Fruit fly (Drosophila melanogaster) whole organism, embryonic: Measurements from ENCODE around the gene CG5225.

Experiments
- ATbp ChIP-seq: fragments of 200-800 bp; sonication (Bioruptor generic); optimal IDR thresholded peaks from 2 replicates; lab custom pipeline; 2017; ENCODE audit warnings: missing biosample characterization, mild to moderate bottlenecking, missing genetic modification characterization, missing genetic modification reagents
- CG11695 ChIP-seq: fragments of 200-800 bp; sonication (Bioruptor generic); IDR thresholded peaks from 3 replicates; pipeline ENCODE4 v1.3.6; 2022; ENCODE audit warnings: missing biosample characterization, missing genetic modification characterization
- CG12104 ChIP-seq: fragments of 200-800 bp; sonication (Bioruptor generic); optimal IDR thresholded peaks from 3 replicates; lab custom pipeline; 2016; ENCODE audit warnings: missing biosample characterization, missing genetic modification characterization
- CG15514 ChIP-seq: fragments of 200-800 bp; sonication (Bioruptor generic); optimal IDR thresholded peaks from 3 replicates; lab custom pipeline; 2017; ENCODE audit warnings: missing biosample characterization, missing genetic modification characterization, mild to moderate bottlenecking, moderate library complexity, missing genetic modification reagents
- CG15601 ChIP-seq: fragments of 200-800 bp; sonication (Bioruptor generic); optimal IDR thresholded peaks from 3 replicates; lab custom pipeline; 2019; ENCODE audit warnings: missing biosample characterization, mild to moderate bottlenecking, missing genetic modification characterization, moderate library complexity
- CG17186 ChIP-seq: fragments of 200-800 bp; sonication (Bioruptor generic); optimal IDR thresholded peaks from 3 replicates; lab custom pipeline; 2017; ENCODE audit warnings: missing biosample characterization, missing genetic modification reagents, missing genetic modification characterization
- CG17568 ChIP-seq: fragments of 200-800 bp; sonication (Bioruptor generic); optimal IDR thresholded peaks from 2 replicates; lab custom pipeline; 2018; ENCODE audit warnings: missing biosample characterization, mild to moderate bottlenecking, missing genetic modification characterization, moderate library complexity
- CG17829 ChIP-seq: fragments of 200-800 bp; optimal IDR thresholded peaks from 2 replicates; lab custom pipeline; 2019; ENCODE audit warnings: missing biosample characterization, mild to moderate bottlenecking, missing genetic modification characterization, moderate library complexity
- CG2120 ChIP-seq: fragments of 200-800 bp; sonication (Bioruptor generic); optimal IDR thresholded peaks from 3 replicates; lab custom pipeline; 2016; ENCODE audit warnings: missing biosample characterization, missing genetic modification characterization
- CG2202 ChIP-seq: fragments of 200-800 bp; sonication (Bioruptor generic); optimal IDR thresholded peaks from 2 replicates; lab custom pipeline; 2018; ENCODE audit warnings: missing biosample characterization, mild to moderate bottlenecking, missing genetic modification characterization
- CG34224 ChIP-seq: fragments of 200-800 bp; sonication (Bioruptor generic); IDR thresholded peaks from 3 replicates; pipeline ENCODE4 v1.3.6; 2022; ENCODE audit warnings: missing biosample characterization, missing genetic modification characterization; ENCODE audit not compliant: partially characterized antibody
- CG4328 ChIP-seq: fragments of 200-800 bp; sonication (Bioruptor generic); optimal IDR thresholded peaks from 3 replicates; lab custom pipeline; 2017; ENCODE audit warnings: missing biosample characterization, missing genetic modification reagents, missing genetic modification characterization
- CG7271 ChIP-seq: fragments of 200-800 bp; sonication (Bioruptor generic); optimal IDR thresholded peaks from 2 replicates; lab custom pipeline; 2018; ENCODE audit warnings: missing biosample characterization, mild to moderate bottlenecking, missing genetic modification characterization, moderate library complexity
- CG8290 ChIP-seq, 3 experiments: fragments of 200-800 bp; sonication (Bioruptor generic); optimal IDR thresholded peaks; 2 replicates each; lab custom pipeline; 2016 to 2019; ENCODE audit warnings: missing biosample characterization in 3 of 3, missing genetic modification characterization in 3 of 3, mild to moderate bottlenecking in 2 of 3, moderate library complexity in 1 of 3
- D19B ChIP-seq: fragments of 200-800 bp; sonication (Bioruptor generic); optimal IDR thresholded peaks from 2 replicates; lab custom pipeline; 2017; ENCODE audit warnings: missing biosample characterization, mild to moderate bottlenecking, missing genetic modification characterization
- Doc3 ChIP-seq: fragments of 200-800 bp; sonication (Bioruptor generic); IDR thresholded peaks from 3 replicates; pipeline ENCODE4 v1.3.6; 2022; ENCODE audit warnings: missing biosample characterization, missing genetic modification characterization; ENCODE audit not compliant: partially characterized antibody
- Drgx ChIP-seq: fragments of 200-800 bp; sonication (Bioruptor generic); IDR thresholded peaks from 2 replicates; pipeline ENCODE4 v1.3.6; 2022; ENCODE audit warnings: missing biosample characterization, missing genetic modification characterization
- Fer1 ChIP-seq: fragments of 200-800 bp; sonication (Bioruptor generic); optimal IDR thresholded peaks from 2 replicates; lab custom pipeline; 2017; ENCODE audit warnings: missing biosample characterization, mild to moderate bottlenecking, missing genetic modification characterization
- Gsc ChIP-seq: fragments of 200-800 bp; sonication (Bioruptor generic); IDR thresholded peaks from 2 replicates; pipeline ENCODE4 v1.3.6; 2022; ENCODE audit warnings: missing biosample characterization, missing genetic modification characterization
- HLH3B ChIP-seq: fragments of 200-800 bp; sonication (Bioruptor generic); IDR thresholded peaks from 2 replicates; pipeline ENCODE4 v1.3.6; 2022; ENCODE audit warnings: missing biosample characterization, missing genetic modification characterization
- HLHmδ ChIP-seq: fragments of 200-800 bp; sonication (Bioruptor generic); optimal IDR thresholded peaks from 2 replicates; lab custom pipeline; 2018; ENCODE audit warnings: missing biosample characterization, mild to moderate bottlenecking, missing genetic modification characterization, moderate library complexity
- Hey ChIP-seq: fragments of 200-800 bp; sonication (Bioruptor generic); optimal IDR thresholded peaks from 3 replicates; lab custom pipeline; 2018; ENCODE audit warnings: missing biosample characterization, mild to moderate bottlenecking, missing genetic modification characterization
- Hr78 ChIP-seq, 2 experiments: fragments of 200-800 bp in 1 of 2; fragments of >200 bp in 1 of 2; sonication (Bioruptor generic) in 1 of 2; optimal IDR thresholded peaks; 2 replicates each; lab custom pipeline; 2017 to 2019; ENCODE audit warnings: missing biosample characterization in 2 of 2, missing genetic modification characterization in 2 of 2, mild to moderate bottlenecking in 1 of 2, moderate library complexity in 1 of 2
- Kr ChIP-seq: fragments of 200-800 bp; sonication (Bioruptor generic); optimal IDR thresholded peaks from 2 replicates; lab custom pipeline; 2017; ENCODE audit warnings: missing biosample characterization, mild to moderate bottlenecking, missing genetic modification characterization
- Myb ChIP-seq: fragments of 200-800 bp; sonication (Bioruptor generic); optimal IDR thresholded peaks from 2 replicates; lab custom pipeline; 2016; ENCODE audit warnings: missing biosample characterization, missing genetic modification characterization
- NC2α ChIP-seq: fragments of 200-800 bp; sonication (Bioruptor generic); optimal IDR thresholded peaks from 2 replicates; lab custom pipeline; 2016; ENCODE audit warnings: missing biosample characterization, missing genetic modification characterization
- NK7.1 ChIP-seq: fragments of 200-800 bp; sonication (Bioruptor generic); optimal IDR thresholded peaks from 3 replicates; lab custom pipeline; 2016; ENCODE audit warnings: missing biosample characterization, missing genetic modification characterization
- Pdp1 ChIP-seq, 2 experiments: fragments of 200-800 bp; sonication (Bioruptor generic); optimal IDR thresholded peaks; 3 replicates each; lab custom pipeline; 2016; ENCODE audit warnings: missing biosample characterization in 2 of 2, missing genetic modification characterization in 2 of 2, mild to moderate bottlenecking in 1 of 2, moderate library complexity in 1 of 2
- Spps ChIP-seq: fragments of 200-800 bp; sonication (Bioruptor generic); optimal IDR thresholded peaks from 2 replicates; lab custom pipeline; 2018; ENCODE audit warnings: missing biosample characterization, mild to moderate bottlenecking, missing genetic modification characterization
- bab2 ChIP-seq: fragments of 200-800 bp; sonication (Bioruptor generic); optimal IDR thresholded peaks from 2 replicates; lab custom pipeline; 2016; ENCODE audit warnings: missing biosample characterization, missing genetic modification characterization
- eve ChIP-seq, 2 experiments: fragments of >200 bp; optimal IDR thresholded peaks; 2 replicates each; lab custom pipeline; 2017; ENCODE audit warnings: missing biosample characterization in 2 of 2, missing genetic modification characterization in 2 of 2
- gfzf ChIP-seq: fragments of 200-800 bp; sonication (Bioruptor generic); optimal IDR thresholded peaks from 2 replicates; lab custom pipeline; 2016; ENCODE audit warnings: missing biosample characterization, mild to moderate bottlenecking, missing genetic modification characterization, moderate library complexity
- jumu ChIP-seq: fragments of 200-800 bp; sonication (Bioruptor generic); optimal IDR thresholded peaks from 3 replicates; lab custom pipeline; 2016; ENCODE audit warnings: missing biosample characterization, missing genetic modification characterization
- kay ChIP-seq: fragments of 200-800 bp; sonication (Bioruptor generic); optimal IDR thresholded peaks from 2 replicates; lab custom pipeline; 2016; ENCODE audit warnings: missing biosample characterization, missing genetic modification characterization
- klu ChIP-seq: fragments of 200-800 bp; sonication (Bioruptor generic); IDR thresholded peaks from 2 replicates; pipeline ENCODE4 v1.3.6; 2022; ENCODE audit warnings: missing biosample characterization, missing genetic modification characterization
- pan ChIP-seq, 4 experiments: fragments of >200 bp in 3 of 4; fragments of 200-800 bp in 1 of 4; sonication (Bioruptor generic) in 1 of 4; optimal IDR thresholded peaks in 3 of 4; IDR thresholded peaks in 1 of 4; 2 replicates each; pipeline versions ENCODE4 v1.3.6 to Lab custom; 2017 to 2022; ENCODE audit warnings: missing biosample characterization in 2 of 4, missing genetic modification characterization in 2 of 4, mixed read lengths in 1 of 4
- pfk ChIP-seq: fragments of 200-800 bp; sonication (Bioruptor generic); optimal IDR thresholded peaks from 2 replicates; lab custom pipeline; 2018; ENCODE audit warnings: missing biosample characterization, mild to moderate bottlenecking, missing genetic modification characterization, moderate library complexity
- psq ChIP-seq: fragments of 200-800 bp; sonication (Bioruptor generic); optimal IDR thresholded peaks from 2 replicates; lab custom pipeline; 2017; ENCODE audit warnings: missing biosample characterization, missing genetic modification characterization
- rib ChIP-seq: fragments of 200-800 bp; sonication (Bioruptor generic); IDR thresholded peaks from 2 replicates; pipeline ENCODE4 v1.3.6; 2022; ENCODE audit warnings: missing biosample characterization, missing genetic modification characterization
- salm ChIP-seq: fragments of 200-800 bp; sonication (Bioruptor generic); optimal IDR thresholded peaks from 2 replicates; lab custom pipeline; 2018; ENCODE audit warnings: missing biosample characterization, mild to moderate bottlenecking, missing genetic modification characterization
- sens ChIP-seq: fragments of 200-800 bp; sonication (Bioruptor generic); peaks from one replicate; lab custom pipeline; 2016; ENCODE audit warnings: missing biosample characterization, missing genetic modification characterization
- shn ChIP-seq: fragments of 200-800 bp; sonication (Bioruptor generic); optimal IDR thresholded peaks from 3 replicates; lab custom pipeline; 2016; ENCODE audit warnings: missing biosample characterization, missing genetic modification characterization
- so ChIP-seq: fragments of 200-800 bp; sonication (Bioruptor generic); IDR thresholded peaks from 3 replicates; pipeline ENCODE4 v1.3.6; 2022; ENCODE audit warnings: missing biosample characterization, missing genetic modification characterization
- tin ChIP-seq: fragments of 200-800 bp; sonication (Bioruptor generic); optimal IDR thresholded peaks from 3 replicates; lab custom pipeline; 2016; ENCODE audit warnings: missing biosample characterization, missing genetic modification characterization
- trh ChIP-seq: fragments of 200-800 bp; sonication (Bioruptor generic); optimal IDR thresholded peaks from 2 replicates; lab custom pipeline; 2016; ENCODE audit warnings: missing biosample characterization, missing genetic modification characterization
- vfl ChIP-seq: fragments of 200-800 bp; sonication (Bioruptor generic); optimal IDR thresholded peaks from 2 replicates; lab custom pipeline; 2016; ENCODE audit warnings: missing biosample characterization, missing genetic modification characterization
- zen2 ChIP-seq: fragments of 200-800 bp; sonication (Bioruptor generic); IDR thresholded peaks from 3 replicates; pipeline ENCODE4 v1.3.6; 2022; ENCODE audit warnings: missing biosample characterization, missing genetic modification characterization; ENCODE audit not compliant: partially characterized antibody

The CG5225 gene

dm6 chr3R:17053415-17054177, 25.1 kb downstream of the CG5225 start, which contains the start of gene Dad (continued):
- TF ChIP-seq tin (GFP tag; lab: Kevin White, UChicago) (no peak), Myb (GFP tag; lab: Kevin White, UChicago) (peak; percentile 30), Pdp1 (GFP tag; optimal IDR thresholded peaks at IDR 0.05; lab: Kevin White, UChicago) (no peak), CG4328 (GFP tag; lab: Kevin White, UChicago) (no peak), CG2202 (tag; lab: Kevin White, UChicago) (peak; percentile 10), CG11695 (no peak), CG15601 (tag; lab: Kevin White, UChicago) (peak; percentile 40), D19B (no peak), pfk (GFP tag; lab: Kevin White, UChicago) (peak; percentile 43), Hey (no peak), pan (optimal IDR thresholded peaks at IDR 0.05; lab: Kevin White, UChicago) (no peak), pan (GFP tag; optimal IDR thresholded peaks at IDR 0.05 in 1 of 2, IDR thresholded peaks at IDR 0.05 in 1 of 2) (no peak), Kr (GFP tag; lab: Kevin White, UChicago) (no peak), CG12104 (no peak), shn (GFP tag; lab: Kevin White, UChicago) (no peak), CG7271 (tag; lab: Kevin White, UChicago) (no peak), trh (GFP tag; lab: Kevin White, UChicago) (no peak), Drgx (GFP tag; lab: Robert Waterston, UW) (no peak), CG34224 (peak; percentile 49; the same call in 2 of the 3 replicates), bab2 (no peak), Fer1 (GFP tag; lab: Kevin White, UChicago) (peak; percentile 29), vfl (GFP tag; lab: Kevin White, UChicago) (no peak), HLHmδ (peak; percentile 78), rib (0 out of 2 replicates have a peak, but pooled peaks have one; percentile 16), HLH3B (GFP tag; lab: Robert Waterston, UW) (0 out of 2 replicates have a peak, but pooled peaks have one; percentile 8), zen2 (peak; percentile 42; the same call in 1 of the 3 replicates), CG17568 (GFP tag; lab: Kevin White, UChicago) (peak; percentile 58), klu (GFP tag; lab: Robert Waterston, UW) (no peak; the same call in 1 of the 2 replicates), ATbp (GFP tag; lab: Kevin White, UChicago) (no peak), sens (peak; percentile 88), CG2120 (peak; percentile 18), CG8290 (GFP tag; optimal IDR thresholded peaks at IDR 0.05; lab: Kevin White, UChicago) (no peak), CG8290 (tag; optimal IDR thresholded peaks at IDR 0.05; lab: Kevin White, UChicago) (peak in 1 of 2 experiments; percentile 80), NK7.1 (no peak), NC2α (peak; percentile 5), jumu (no peak), CG15514 (GFP tag; lab: Kevin White, UChicago) (peak; percentile 24), salm (tag; lab: Kevin White, UChicago) (peak; percentile 30), Spps (tag; lab: Kevin White, UChicago) (no peak), CG17829 (tag; lab: Kevin White, UChicago) (no peak), eve (GFP tag; optimal IDR thresholded peaks at IDR 0.05; lab: Kevin White, UChicago) (peak in 1 of 2 experiments; percentile 86), gfzf (no peak), psq (GFP tag; lab: Kevin White, UChicago) (no peak), Doc3 (GFP tag; lab: Robert Waterston, UW) (peak; percentile 36; the same call in 1 of the 3 replicates), Gsc (GFP tag; lab: Robert Waterston, UW) (no peak), CG17186 (GFP tag; lab: Kevin White, UChicago) (no peak), Hr78 (GFP tag; optimal IDR thresholded peaks at IDR 0.05; lab: Kevin White, UChicago) (no peak), kay (no peak), so (GFP tag; lab: Robert Waterston, UW) (0 out of 3 replicates have a peak, but pooled peaks have one; percentile 13)
